Fruit fly (Drosophila melanogaster) whole organism, embryonic: ENCODE measurements around the gene CG1324.

ENCODE experiments used
- CG1024 ChIP-seq: fragments of 200-800 bp; sonication (Bioruptor generic); IDR thresholded peaks from 2 replicates; pipeline ENCODE4 v1.3.6; 2022; ENCODE audit warnings: missing biosample characterization, missing genetic modification characterization
- CG10321 ChIP-seq: fragments of 200-800 bp; sonication (Bioruptor generic); IDR thresholded peaks from 2 replicates; pipeline ENCODE4 v1.3.6; 2022; ENCODE audit warnings: missing biosample characterization, missing genetic modification characterization
- CG1603 ChIP-seq: fragments of 200-800 bp; sonication (Bioruptor generic); optimal IDR thresholded peaks from 2 replicates; lab custom pipeline; 2019; ENCODE audit warnings: missing biosample characterization, mild to moderate bottlenecking, missing genetic modification characterization, moderate library complexity
- CG1832 ChIP-seq: fragments of 200-800 bp; sonication (Bioruptor generic); optimal IDR thresholded peaks from 2 replicates; lab custom pipeline; 2017; ENCODE audit warnings: missing biosample characterization, mild to moderate bottlenecking, missing genetic modification characterization, inconsistent platforms
- CG34422 ChIP-seq: fragments of 200-800 bp; sonication (Bioruptor generic); IDR thresholded peaks from 3 replicates; pipeline ENCODE4 v1.3.6; 2022; ENCODE audit warnings: missing biosample characterization, missing genetic modification characterization
- CG4360 ChIP-seq: fragments of 200-800 bp; sonication (Bioruptor generic); IDR thresholded peaks from 2 replicates; pipeline ENCODE4 v1.3.6; 2022; ENCODE audit warnings: missing biosample characterization, missing genetic modification characterization
- CG4707 ChIP-seq: fragments of 200-800 bp; sonication (Bioruptor generic); optimal IDR thresholded peaks from 2 replicates; lab custom pipeline; 2018; ENCODE audit warnings: missing biosample characterization, mild to moderate bottlenecking, missing genetic modification characterization, moderate library complexity
- CG6175 ChIP-seq: fragments of 200-800 bp; sonication (Bioruptor generic); IDR thresholded peaks from 3 replicates; pipeline ENCODE4 v1.3.6; 2022; ENCODE audit warnings: missing biosample characterization, missing genetic modification characterization
- CG6254 ChIP-seq: fragments of 200-800 bp; sonication (Bioruptor generic); optimal IDR thresholded peaks from 3 replicates; lab custom pipeline; 2017; ENCODE audit warnings: mild to moderate bottlenecking, missing biosample characterization, missing genetic modification reagents, missing genetic modification characterization
- CG6654 ChIP-seq: fragments of 200-800 bp; sonication (Bioruptor generic); optimal IDR thresholded peaks from 2 replicates; lab custom pipeline; 2017; ENCODE audit warnings: missing biosample characterization, mild to moderate bottlenecking, missing genetic modification characterization
- CG6791 ChIP-seq: fragments of 200-800 bp; sonication (Bioruptor generic); IDR thresholded peaks from 3 replicates; pipeline ENCODE4 v1.3.6; 2022; ENCODE audit warnings: missing biosample characterization, missing genetic modification characterization; ENCODE audit not compliant: partially characterized antibody
- CG8359 ChIP-seq: fragments of 200-800 bp; sonication (Bioruptor generic); optimal IDR thresholded peaks from 2 replicates; lab custom pipeline; 2017; ENCODE audit warnings: missing biosample characterization, mild to moderate bottlenecking, missing genetic modification characterization, borderline replicate concordance
- CkIIα-i1 ChIP-seq: fragments of 200-800 bp; sonication (Bioruptor generic); IDR thresholded peaks from 2 replicates; pipeline ENCODE4 v1.3.6; 2022; ENCODE audit warnings: missing biosample characterization, missing genetic modification characterization
- Dad ChIP-seq: fragments of 200-800 bp; sonication (Bioruptor generic); optimal IDR thresholded peaks from 3 replicates; lab custom pipeline; 2016; ENCODE audit warnings: missing biosample characterization, missing genetic modification characterization
- Dll ChIP-seq: fragments of 200-800 bp; sonication (Bioruptor generic); IDR thresholded peaks from 4 replicates; pipeline ENCODE4 v1.3.6; 2022; ENCODE audit warnings: missing biosample characterization, missing genetic modification characterization; ENCODE audit not compliant: partially characterized antibody
- Ets65A ChIP-seq: fragments of 200-800 bp; sonication (Bioruptor generic); peaks from one replicate; lab custom pipeline; 2016; ENCODE audit warnings: missing biosample characterization, missing genetic modification characterization
- Fer3 ChIP-seq: fragments of 200-800 bp; sonication (Bioruptor generic); optimal IDR thresholded peaks from 2 replicates; lab custom pipeline; 2018; ENCODE audit warnings: missing biosample characterization, mild to moderate bottlenecking, missing genetic modification characterization, moderate library complexity
- Jarid2 ChIP-seq: fragments of 200-800 bp; sonication (Bioruptor generic); optimal IDR thresholded peaks from 3 replicates; lab custom pipeline; 2017; ENCODE audit warnings: mild to moderate bottlenecking, missing biosample characterization, missing genetic modification reagents, missing genetic modification characterization
- Meics ChIP-seq: fragments of 200-800 bp; sonication (Bioruptor generic); optimal IDR thresholded peaks from 2 replicates; lab custom pipeline; 2017; ENCODE audit warnings: missing biosample characterization, mild to moderate bottlenecking, missing genetic modification characterization
- Nf-YA ChIP-seq: fragments of 200-800 bp; sonication (Bioruptor generic); IDR thresholded peaks from 2 replicates; pipeline ENCODE4 v1.3.6; 2022; ENCODE audit warnings: missing biosample characterization, missing genetic modification characterization
- Nf-YB ChIP-seq: fragments of 200-800 bp; sonication (Bioruptor generic); optimal IDR thresholded peaks from 3 replicates; lab custom pipeline; 2019; ENCODE audit warnings: missing biosample characterization, mild to moderate bottlenecking, missing genetic modification characterization, moderate library complexity
- Nf-YC ChIP-seq: fragments of 200-800 bp; optimal IDR thresholded peaks from 3 replicates; lab custom pipeline; 2019; ENCODE audit warnings: missing biosample characterization, mild to moderate bottlenecking, missing genetic modification characterization, moderate library complexity
- Sox102F ChIP-seq: fragments of 200-800 bp; sonication (Bioruptor generic); optimal IDR thresholded peaks from 2 replicates; lab custom pipeline; 2018; ENCODE audit warnings: missing biosample characterization, mild to moderate bottlenecking, missing genetic modification characterization, moderate library complexity
- Stat92E ChIP-seq, 3 experiments: fragments of >200 bp in 2 of 3; fragments of 200-800 bp in 1 of 3; sonication (Bioruptor generic) in 1 of 3; optimal IDR thresholded peaks; 2 replicates each; lab custom pipeline; 2017 to 2019; ENCODE audit warnings: missing biosample characterization in 3 of 3, missing genetic modification characterization in 3 of 3, mild to moderate bottlenecking in 1 of 3, moderate library complexity in 1 of 3
- bbx ChIP-seq: fragments of 200-800 bp; sonication (Bioruptor generic); IDR thresholded peaks from 2 replicates; pipeline ENCODE4 v1.3.6; 2022; ENCODE audit warnings: missing biosample characterization, missing genetic modification characterization; ENCODE audit not compliant: partially characterized antibody
- cad ChIP-seq: fragments of >200 bp; optimal IDR thresholded peaks from 2 replicates; lab custom pipeline; 2017; ENCODE audit warnings: missing biosample characterization, missing genetic modification characterization
- cas ChIP-seq: fragments of 200-800 bp; sonication (Bioruptor generic); IDR thresholded peaks from 2 replicates; pipeline ENCODE4 v1.3.6; 2022; ENCODE audit warnings: missing biosample characterization, missing genetic modification characterization
- cg ChIP-seq: fragments of 200-800 bp; sonication (Bioruptor generic); optimal IDR thresholded peaks from 3 replicates; lab custom pipeline; 2019; ENCODE audit warnings: missing biosample characterization, mild to moderate bottlenecking, missing genetic modification characterization, moderate library complexity
- croc ChIP-seq: fragments of 200-800 bp; sonication (Bioruptor generic); conservative IDR thresholded peaks from 3 replicates; pipeline ENCODE4 v1.3.6; 2022; ENCODE audit warnings: missing biosample characterization, missing genetic modification characterization
- ewg ChIP-seq: fragments of 200-800 bp; sonication (Bioruptor generic); optimal IDR thresholded peaks from 3 replicates; lab custom pipeline; 2017; ENCODE audit warnings: mild to moderate bottlenecking, missing biosample characterization, missing genetic modification reagents, missing genetic modification characterization
- hth ChIP-seq: fragments of >200 bp; optimal IDR thresholded peaks from 2 replicates; lab custom pipeline; 2017; ENCODE audit warnings: inconsistent platforms
- insv ChIP-seq, 2 experiments: fragments of 200-800 bp; sonication (Bioruptor generic); optimal IDR thresholded peaks; 3 replicates each; lab custom pipeline; 2016 to 2018; ENCODE audit warnings: missing biosample characterization in 2 of 2, missing genetic modification characterization in 2 of 2
- jumu ChIP-seq: fragments of 200-800 bp; sonication (Bioruptor generic); optimal IDR thresholded peaks from 3 replicates; lab custom pipeline; 2016; ENCODE audit warnings: missing biosample characterization, missing genetic modification characterization
- kni ChIP-seq: fragments of 200-800 bp; sonication (Bioruptor generic); optimal IDR thresholded peaks from 3 replicates; lab custom pipeline; 2017; ENCODE audit warnings: mild to moderate bottlenecking, missing biosample characterization, missing genetic modification reagents, missing genetic modification characterization
- lbe ChIP-seq: fragments of 200-800 bp; sonication (Bioruptor generic); optimal IDR thresholded peaks from 2 replicates; lab custom pipeline; 2016; ENCODE audit warnings: missing biosample characterization, mild to moderate bottlenecking, missing genetic modification characterization
- run ChIP-seq: fragments of 200-800 bp; sonication (Bioruptor generic); optimal IDR thresholded peaks from 3 replicates; lab custom pipeline; 2018; ENCODE audit warnings: missing biosample characterization, mild to moderate bottlenecking, missing genetic modification characterization
- seq ChIP-seq: fragments of 200-800 bp; sonication (Bioruptor generic); IDR thresholded peaks from 2 replicates; pipeline ENCODE4 v1.3.6; 2022; ENCODE audit warnings: missing biosample characterization, missing genetic modification characterization
- slou ChIP-seq: fragments of 200-800 bp; sonication (Bioruptor generic); optimal IDR thresholded peaks from 3 replicates; lab custom pipeline; 2016; ENCODE audit warnings: missing biosample characterization, missing genetic modification characterization
- sob ChIP-seq: fragments of 200-800 bp; sonication (Bioruptor generic); IDR thresholded peaks from 2 replicates; pipeline ENCODE4 v1.3.6; 2022; ENCODE audit warnings: missing biosample characterization, missing genetic modification characterization
- sqz ChIP-seq: fragments of 200-800 bp; sonication (Bioruptor generic); optimal IDR thresholded peaks from 3 replicates; lab custom pipeline; 2018; ENCODE audit warnings: missing biosample characterization, mild to moderate bottlenecking, missing genetic modification characterization
- sug ChIP-seq: fragments of 200-800 bp; optimal IDR thresholded peaks from 2 replicates; lab custom pipeline; 2019; ENCODE audit warnings: missing biosample characterization, mild to moderate bottlenecking, missing genetic modification characterization, moderate library complexity
- tll ChIP-seq, 2 experiments: fragments of 200-800 bp in 1 of 2; fragments of >200 bp in 1 of 2; sonication (Bioruptor generic) in 1 of 2; optimal IDR thresholded peaks; 2 replicates each; lab custom pipeline; 2017 to 2019; ENCODE audit warnings: missing biosample characterization in 2 of 2, missing genetic modification characterization in 2 of 2, mild to moderate bottlenecking in 1 of 2, moderate library complexity in 1 of 2
- trh ChIP-seq: fragments of 200-800 bp; sonication (Bioruptor generic); optimal IDR thresholded peaks from 2 replicates; lab custom pipeline; 2016; ENCODE audit warnings: missing biosample characterization, missing genetic modification characterization
- ttk ChIP-seq: fragments of 200-800 bp; sonication (Bioruptor generic); IDR thresholded peaks from 2 replicates; pipeline ENCODE4 v2.1.2; 2022; ENCODE audit warnings: missing biosample characterization, missing genetic modification characterization
- vvl ChIP-seq: fragments of 200-800 bp; sonication (Bioruptor generic); IDR thresholded peaks from 2 replicates; pipeline ENCODE4 v1.3.6; 2022; ENCODE audit warnings: missing biosample characterization, missing genetic modification characterization
- z ChIP-seq: fragments of 200-800 bp; sonication (Bioruptor generic); IDR thresholded peaks from 3 replicates; pipeline ENCODE4 v1.3.6; 2022; ENCODE audit warnings: missing biosample characterization, missing genetic modification characterization

The CG1324 gene

dm6 chrX:20693814-20694452 is 41.8 kb downstream of the CG1324 start (continued):
- TF ChIP-seq CG1603 (tag; lab: Kevin White, UChicago): no peak
- no peak for TF ChIP-seq croc
- peak; percentile 9 for TF ChIP-seq ewg (GFP tag; lab: Kevin White, UChicago)
- no peak for TF ChIP-seq bbx
- TF ChIP-seq Sox102F (GFP tag; lab: Kevin White, UChicago): no peak
- no peak for TF ChIP-seq CG6254 (GFP tag; lab: Kevin White, UChicago)
- no peak for TF ChIP-seq slou (GFP tag; lab: Kevin White, UChicago)
- TF ChIP-seq cas (GFP tag; lab: Robert Waterston, UW): no peak
- peak; percentile 99 for TF ChIP-seq CG4360 (GFP tag; lab: Robert Waterston, UW)
- TF ChIP-seq trh: no peak
- TF ChIP-seq Stat92E (GFP tag; optimal IDR thresholded peaks at IDR 0.05; lab: Kevin White, UChicago): no peak
- TF ChIP-seq hth (lab: Kevin White, UChicago): no peak
- TF ChIP-seq jumu (GFP tag; lab: Kevin White, UChicago): no peak
- no peak for TF ChIP-seq CG4707 (GFP tag; lab: Kevin White, UChicago)
- TF ChIP-seq Dll: no peak
- TF ChIP-seq sug (tag; lab: Kevin White, UChicago): no peak
- TF ChIP-seq sob (GFP tag; lab: Robert Waterston, UW): no peak
- TF ChIP-seq, all 482 proteins: peak for 21

- peak; percentile 72 for TF ChIP-seq cad (GFP tag; lab: Kevin White, UChicago)
- no peak for TF ChIP-seq Fer3
- peak; percentile 24 for TF ChIP-seq Ets65A (GFP tag; lab: Kevin White, UChicago)
- TF ChIP-seq tll (GFP tag; optimal IDR thresholded peaks at IDR 0.05; lab: Kevin White, UChicago): peak in 1 of 2 experiments; percentile 85
- TF ChIP-seq kni (GFP tag; lab: Kevin White, UChicago): no peak
- no peak for TF ChIP-seq Dad
Observed at dm6 chrX:20691213-20691612, 44.5 kb downstream of the CG1324 start.

- TF ChIP-seq CG6791: 0 out of 3 replicates have a peak, but pooled peaks have one; percentile 20
- 0 out of 3 replicates have a peak, but pooled peaks have one; percentile 54 for TF ChIP-seq z
- TF ChIP-seq CG1832 (GFP tag; lab: Kevin White, UChicago): peak; percentile 90
- TF ChIP-seq CG6654 (GFP tag; lab: Kevin White, UChicago): no peak
- TF ChIP-seq Nf-YA (GFP tag; lab: Robert Waterston, UW): peak; percentile 69
- TF ChIP-seq lbe (GFP tag; lab: Kevin White, UChicago): no peak
- TF ChIP-seq Nf-YC: peak; percentile 94
- peak; percentile 0 for TF ChIP-seq sqz (GFP tag; lab: Kevin White, UChicago)
- no peak for TF ChIP-seq CkIIα-i1 (GFP tag; lab: Robert Waterston, UW)
- TF ChIP-seq CG34422 (GFP tag; lab: Robert Waterston, UW): 0 out of 3 replicates have a peak, but pooled peaks have one; percentile 23
- peak; percentile 97 for TF ChIP-seq Nf-YB (GFP tag; lab: Kevin White, UChicago)
- peak; percentile 41 for TF ChIP-seq Jarid2 (GFP tag; lab: Kevin White, UChicago)
- TF ChIP-seq CG1024 (GFP tag; lab: Robert Waterston, UW): no peak
- peak; percentile 29 for TF ChIP-seq run (tag; lab: Kevin White, UChicago)
- peak; percentile 86 for TF ChIP-seq CG10321 (GFP tag; lab: Robert Waterston, UW)
- no peak for TF ChIP-seq CG8359 (GFP tag; lab: Kevin White, UChicago)
- no peak for TF ChIP-seq CG6175 (GFP tag; lab: Robert Waterston, UW)
- no peak for TF ChIP-seq Meics (GFP tag; lab: Kevin White, UChicago)
- peak; percentile 53; the same call in 1 of the 2 replicates for TF ChIP-seq seq
- TF ChIP-seq insv (GFP tag; optimal IDR thresholded peaks at IDR 0.05; lab: Kevin White, UChicago): no peak
- peak; percentile 42 for TF ChIP-seq cg (GFP tag; lab: Kevin White, UChicago)
- peak; percentile 49; the same call in 1 of the 2 replicates for TF ChIP-seq vvl (GFP tag; lab: Robert Waterston, UW)
- peak; percentile 49; the same call in 1 of the 2 replicates for TF ChIP-seq ttk (GFP tag; lab: Robert Waterston, UW)
- peak; percentile 35; the same call in 1 of the 2 replicates for TF ChIP-seq CG4360 (GFP tag; lab: Robert Waterston, UW)
- TF ChIP-seq hth (lab: Kevin White, UChicago): peak; percentile 63
Observed at dm6 chrX:20690454-20690853, 45.3 kb downstream of the CG1324 start, which contains the start of gene run. TSS of gene run (plus strand) at chrX:20690670.
